Worm (Caenorhabditis elegans) whole organism, early embryonic: ENCODE results near the gene F59A1.16.

ENCODE experiments used
- B0310.2 ChIP-seq: sonication (generic microtip); optimal IDR thresholded peaks from 2 replicates; lab custom pipeline; 2016; ENCODE audit warnings: mild to moderate bottlenecking, missing genetic modification characterization, missing compliant biosample characterization
- F13C5.2 ChIP-seq: sonication (generic microtip); optimal IDR thresholded peaks from 2 replicates; lab custom pipeline; 2017; ENCODE audit warnings: mild to moderate bottlenecking, missing genetic modification characterization, inconsistent platforms, missing compliant biosample characterization
- aly-1 ChIP-seq: sonication (generic microtip); optimal IDR thresholded peaks from 2 replicates; lab custom pipeline; 2016; ENCODE audit warnings: missing genetic modification characterization, missing compliant biosample characterization
- ama-1 ChIP-seq: fragments of 150-350 bp; optimal IDR thresholded peaks from 2 replicates; lab custom pipeline; 2014
- ceh-13 ChIP-seq: fragments of 200-800 bp; sonication (Bioruptor generic); optimal IDR thresholded peaks from 2 replicates; lab custom pipeline; 2018; ENCODE audit warnings: mild to moderate bottlenecking, missing genetic modification characterization, missing compliant biosample characterization
- ceh-36 ChIP-seq: sonication (generic microtip); optimal IDR thresholded peaks from 2 replicates; lab custom pipeline; 2016; ENCODE audit warnings: missing genetic modification characterization, inconsistent platforms, missing compliant biosample characterization
- ets-7 ChIP-seq: sonication (generic microtip); optimal IDR thresholded peaks from 2 replicates; lab custom pipeline; 2016; ENCODE audit warnings: missing genotype, missing genetic modification characterization, missing compliant biosample characterization
- flt-1 ChIP-seq: fragments of 200-800 bp; sonication (Bioruptor generic); IDR thresholded peaks from 2 replicates; pipeline ENCODE4 v1.3.6; 2022; ENCODE audit warnings: missing genetic modification characterization, missing compliant biosample characterization
- hmbx-1 ChIP-seq: sonication (generic microtip); optimal IDR thresholded peaks from 2 replicates; lab custom pipeline; 2016; ENCODE audit warnings: mild to moderate bottlenecking, missing genetic modification characterization, missing compliant biosample characterization
- hmg-4 ChIP-seq: fragments of 200-800 bp; sonication (Bioruptor generic); optimal IDR thresholded peaks from 2 replicates; lab custom pipeline; 2018; ENCODE audit warnings: mild to moderate bottlenecking, missing genetic modification characterization, missing compliant biosample characterization
- hnd-1 ChIP-seq: sonication (generic microtip); optimal IDR thresholded peaks from 2 replicates; lab custom pipeline; 2016; ENCODE audit warnings: missing genetic modification characterization, missing compliant biosample characterization
- pes-1 ChIP-seq: fragments of 200-800 bp; sonication (Bioruptor generic); IDR thresholded peaks from 2 replicates; pipeline ENCODE4 v1.3.6; 2022; ENCODE audit warnings: missing genetic modification reagents, missing genetic modification characterization, missing compliant biosample characterization
- scrt-1 ChIP-seq: fragments of 200-800 bp; sonication (Bioruptor generic); IDR thresholded peaks from 2 replicates; pipeline ENCODE4 v1.3.6; 2022; ENCODE audit warnings: missing genetic modification characterization, missing compliant biosample characterization
- sea-1 ChIP-seq: fragments of 200-800 bp; sonication (Bioruptor generic); conservative IDR thresholded peaks from 2 replicates; pipeline ENCODE4 v1.3.6; 2022; ENCODE audit warnings: missing genetic modification characterization, missing compliant biosample characterization
- tbx-11 ChIP-seq: fragments of 200-800 bp; sonication (Bioruptor generic); IDR thresholded peaks from 2 replicates; pipeline ENCODE4 v1.3.6; 2022; ENCODE audit warnings: missing genetic modification characterization, missing compliant biosample characterization
- tbx-37 ChIP-seq: fragments of 200-800 bp; sonication (Bioruptor generic); conservative IDR thresholded peaks from 2 replicates; pipeline ENCODE4 v1.3.6; 2022; ENCODE audit warnings: missing genetic modification reagents, missing genetic modification characterization, missing compliant biosample characterization
- tra-4 ChIP-seq: sonication (generic microtip); optimal IDR thresholded peaks from 2 replicates; lab custom pipeline; 2017; ENCODE audit warnings: missing genetic modification characterization, missing compliant biosample characterization

F59A1.16 gene

ce11 chrV:17664367-17664766, 20.4 kb downstream of the F59A1.16 start:
- no peak for TF ChIP-seq pes-1
- 0 out of 2 replicates have a peak, but pooled peaks have one; percentile 25 for TF ChIP-seq sea-1 (GFP tag; lab: Robert Waterston, UW)

DNA sequence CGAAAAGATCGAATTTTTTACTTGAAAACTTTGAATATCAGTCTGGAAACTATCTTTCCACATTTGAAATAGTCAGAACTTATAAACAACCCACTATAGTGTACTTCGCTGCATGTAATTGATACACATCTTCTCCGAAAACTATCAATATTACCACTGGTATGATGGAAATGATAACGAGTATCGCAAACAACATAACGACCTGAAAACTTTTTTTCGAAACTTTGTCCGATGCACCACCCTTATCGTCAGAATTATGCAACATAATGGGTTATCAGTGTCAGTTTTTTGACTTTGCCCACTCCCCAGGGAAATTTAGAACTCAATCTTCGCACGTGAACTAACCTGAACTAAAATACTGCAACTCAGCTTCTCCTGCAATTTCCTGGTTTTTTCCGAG, 22.5 kb downstream of the F59A1.16 start:
- TF ChIP-seq hmbx-1 (tag; lab: Kevin White, UChicago) (no peak), ets-7 (no peak), scrt-1 (GFP tag; lab: Robert Waterston, UW) (no peak), flt-1 (GFP tag; lab: Robert Waterston, UW) (no peak), tra-4 (tag; lab: Kevin White, UChicago) (no peak), F13C5.2 (tag; lab: Kevin White, UChicago) (no peak), hnd-1 (tag; lab: Kevin White, UChicago) (no peak), ceh-36 (tag; lab: Kevin White, UChicago) (no peak), sea-1 (GFP tag; lab: Robert Waterston, UW) (no peak), aly-1 (no peak), tbx-37 (GFP tag; lab: Robert Waterston, UW) (no peak), B0310.2 (tag; lab: Kevin White, UChicago) (no peak), ama-1 (lab: Kevin White, UChicago) (no peak), ceh-13 (GFP tag; lab: Kevin White, UChicago) (no peak), tbx-11 (no peak), pes-1 (no peak), hmg-4 (GFP tag; lab: Kevin White, UChicago) (no peak)

DNA sequence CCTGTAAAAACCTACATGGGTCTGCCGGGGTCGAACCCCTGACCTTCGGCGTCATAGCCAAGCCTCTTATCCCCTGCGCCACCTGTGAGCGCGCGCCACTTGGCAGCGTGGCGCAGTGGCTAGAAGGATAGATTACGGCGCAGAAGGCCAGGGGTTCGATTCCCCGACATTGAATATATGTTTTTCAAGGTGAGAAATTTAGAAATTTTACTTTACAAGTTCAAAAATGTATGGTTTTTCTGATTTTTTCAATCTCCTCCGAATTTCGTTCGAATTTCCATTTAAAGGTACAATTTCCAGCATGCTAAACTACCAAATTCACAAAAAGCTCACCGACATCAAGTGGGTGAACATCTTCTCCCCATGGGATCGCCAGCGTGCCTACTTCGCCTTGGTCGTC, 24.8 kb downstream of the F59A1.16 start, which contains the start of gene dgat-2:
Gene dgat-2 (plus strand): TSS at position 301 of the 400 bp plus-strand sequence.
- TF ChIP-seq flt-1 (GFP tag; lab: Robert Waterston, UW) (no peak), ceh-13 (GFP tag; lab: Kevin White, UChicago) (no peak), pes-1 (no peak), scrt-1 (GFP tag; lab: Robert Waterston, UW) (no peak), hmg-4 (GFP tag; lab: Kevin White, UChicago) (no peak), ceh-36 (tag; lab: Kevin White, UChicago) (no peak), F13C5.2 (tag; lab: Kevin White, UChicago) (no peak), sea-1 (GFP tag; lab: Robert Waterston, UW) (no peak), ets-7 (no peak), B0310.2 (tag; lab: Kevin White, UChicago) (no peak), tra-4 (tag; lab: Kevin White, UChicago) (no peak), hmbx-1 (tag; lab: Kevin White, UChicago) (no peak), tbx-11 (no peak), ama-1 (lab: Kevin White, UChicago) (no peak), tbx-37 (GFP tag; lab: Robert Waterston, UW) (no peak), aly-1 (no peak), hnd-1 (tag; lab: Kevin White, UChicago) (no peak)

DNA sequence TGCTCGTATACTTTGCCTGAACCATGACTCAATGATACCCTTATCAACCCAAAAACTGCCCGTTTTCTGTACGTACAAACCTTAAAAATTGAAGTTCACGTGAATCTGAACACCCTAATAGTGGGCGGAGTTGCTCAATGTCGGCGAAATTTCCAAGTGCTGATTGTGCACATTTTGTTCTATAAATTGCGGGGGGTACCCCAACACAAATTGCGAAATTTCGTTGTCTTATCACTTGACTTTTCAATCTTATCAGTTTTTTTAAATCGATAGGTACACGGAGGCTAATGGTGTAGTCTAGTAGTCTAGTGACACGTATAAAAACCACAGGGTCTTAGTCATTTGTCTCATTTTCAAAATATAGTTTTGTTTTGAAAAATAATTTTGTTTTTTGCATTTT, 25.5 kb downstream of the F59A1.16 start, which contains the start of gene fbxa-108:
Gene fbxa-108 (minus strand): TSS at position 158 of the 400 bp plus-strand sequence.
- TF ChIP-seq flt-1 (GFP tag; lab: Robert Waterston, UW) (no peak), tbx-11 (no peak), ets-7 (no peak), hmg-4 (GFP tag; lab: Kevin White, UChicago) (no peak)

DNA sequence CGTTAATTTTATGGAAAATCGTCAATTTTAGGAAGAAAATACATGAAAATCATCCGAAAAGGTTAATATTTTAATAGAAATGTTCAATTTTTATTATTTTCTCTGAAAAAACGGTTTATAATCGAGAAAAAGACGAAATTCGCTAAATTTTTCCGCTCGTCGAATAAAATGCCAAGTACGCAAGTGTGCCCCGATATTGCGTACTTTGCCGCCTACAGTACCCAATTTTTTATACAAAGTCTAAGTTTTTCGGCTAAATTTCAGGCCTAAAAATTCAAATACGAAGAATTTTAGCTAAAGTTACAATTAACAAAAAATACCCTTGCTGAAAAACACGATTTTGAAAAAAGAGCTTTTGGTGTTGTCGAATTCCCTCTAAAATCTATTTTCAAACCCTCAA, 25.9 kb downstream of the F59A1.16 start:
- TF ChIP-seq ama-1 (lab: Kevin White, UChicago): no peak

ce11 chrV:17655205-17655604, 29.6 kb downstream of the F59A1.16 start:
- no peak for TF ChIP-seq B0310.2 (tag; lab: Kevin White, UChicago)
- TF ChIP-seq ceh-36 (tag; lab: Kevin White, UChicago): no peak
- no peak for TF ChIP-seq ama-1 (lab: Kevin White, UChicago)
- no peak for TF ChIP-seq aly-1
- no peak for TF ChIP-seq ets-7
- no peak for TF ChIP-seq pes-1
- no peak for TF ChIP-seq tra-4 (tag; lab: Kevin White, UChicago)
- TF ChIP-seq flt-1 (GFP tag; lab: Robert Waterston, UW): no peak
- no peak for TF ChIP-seq F13C5.2 (tag; lab: Kevin White, UChicago)
- TF ChIP-seq hmbx-1 (tag; lab: Kevin White, UChicago): no peak
- no peak for TF ChIP-seq tbx-11
- no peak for TF ChIP-seq tbx-37 (GFP tag; lab: Robert Waterston, UW)
- TF ChIP-seq ceh-13 (GFP tag; lab: Kevin White, UChicago): no peak
- TF ChIP-seq hnd-1 (tag; lab: Kevin White, UChicago): no peak
- TF ChIP-seq sea-1 (GFP tag; lab: Robert Waterston, UW): no peak
- no peak for TF ChIP-seq hmg-4 (GFP tag; lab: Kevin White, UChicago)
- TF ChIP-seq scrt-1 (GFP tag; lab: Robert Waterston, UW): no peak

ce11 chrV:17650427-17650826, 34.3 kb downstream of the F59A1.16 start, which contains the start of gene fbxa-192:
fbxa-192 (minus strand) TSS chrV:17650527.
- no peak for TF ChIP-seq ceh-36 (tag; lab: Kevin White, UChicago)
- TF ChIP-seq ceh-13 (GFP tag; lab: Kevin White, UChicago): no peak
- no peak for TF ChIP-seq tbx-37 (GFP tag; lab: Robert Waterston, UW)
- TF ChIP-seq ets-7: no peak
- no peak for TF ChIP-seq tbx-11
- no peak for TF ChIP-seq pes-1
- TF ChIP-seq tra-4 (tag; lab: Kevin White, UChicago): no peak
- TF ChIP-seq hmg-4 (GFP tag; lab: Kevin White, UChicago): no peak
- no peak for TF ChIP-seq sea-1 (GFP tag; lab: Robert Waterston, UW)
- TF ChIP-seq flt-1 (GFP tag; lab: Robert Waterston, UW): no peak
- TF ChIP-seq hnd-1 (tag; lab: Kevin White, UChicago): no peak
- no peak for TF ChIP-seq aly-1
- TF ChIP-seq F13C5.2 (tag; lab: Kevin White, UChicago): no peak
- no peak for TF ChIP-seq B0310.2 (tag; lab: Kevin White, UChicago)
- no peak for TF ChIP-seq ama-1 (lab: Kevin White, UChicago)
- TF ChIP-seq scrt-1 (GFP tag; lab: Robert Waterston, UW): no peak
- no peak for TF ChIP-seq hmbx-1 (tag; lab: Kevin White, UChicago)
